Fruit fly (Drosophila melanogaster): Measurements from ENCODE around the gene CG2698.

dm6 chr3R:8037896-8038295, 36.5 kb downstream of the CG2698 start:
- no peak for TF ChIP-seq CTCF (optimal IDR thresholded peaks at IDR 0.05)
- no peak for TF ChIP-seq CG8478 (optimal IDR thresholded peaks at IDR 0.05)

All from S2 (cell line).